Fruit fly (Drosophila melanogaster) whole organism, embryonic: ENCODE data around the gene CG9886.

ENCODE experiments used
- Blimp-1 ChIP-seq: fragments of 200-800 bp; sonication (Bioruptor generic); optimal IDR thresholded peaks from 3 replicates; lab custom pipeline; 2018; ENCODE audit warnings: missing biosample characterization, missing genetic modification characterization, mild to moderate bottlenecking, moderate library complexity, missing genetic modification reagents
- BtbVII ChIP-seq: fragments of 200-800 bp; sonication (Bioruptor generic); optimal IDR thresholded peaks from 3 replicates; lab custom pipeline; 2017; ENCODE audit warnings: missing biosample characterization, mild to moderate bottlenecking, missing genetic modification characterization
- CG16813 ChIP-seq: fragments of 200-800 bp; sonication (Bioruptor generic); IDR thresholded peaks from 3 replicates; pipeline ENCODE4 v1.3.6; 2022; ENCODE audit warnings: missing biosample characterization, missing genetic modification characterization; ENCODE audit not compliant: partially characterized antibody
- CG43689 ChIP-seq: fragments of 200-800 bp; sonication (Bioruptor generic); IDR thresholded peaks from 2 replicates; pipeline ENCODE4 v1.3.6; 2022; ENCODE audit warnings: missing biosample characterization, missing genetic modification characterization
- CG4730 ChIP-seq: fragments of 200-800 bp; sonication (Bioruptor generic); IDR thresholded peaks from 2 replicates; pipeline ENCODE4 v1.3.6; 2022; ENCODE audit warnings: missing biosample characterization, missing genetic modification characterization
- Side ChIP-seq: fragments of 200-800 bp; sonication (Bioruptor generic); optimal IDR thresholded peaks from 2 replicates; lab custom pipeline; 2016; ENCODE audit warnings: missing biosample characterization, missing genetic modification characterization
- maf-S ChIP-seq: fragments of 200-800 bp; sonication (Bioruptor generic); optimal IDR thresholded peaks from 2 replicates; lab custom pipeline; 2016; ENCODE audit warnings: missing biosample characterization, missing genetic modification characterization
- nau ChIP-seq: fragments of 200-800 bp; sonication (Bioruptor generic); optimal IDR thresholded peaks from 3 replicates; lab custom pipeline; 2017; ENCODE audit warnings: missing biosample characterization, mild to moderate bottlenecking, missing genetic modification characterization, missing genetic modification reagents
- p53 ChIP-seq: fragments of 200-800 bp; sonication (Bioruptor generic); optimal IDR thresholded peaks from 2 replicates; lab custom pipeline; 2016; ENCODE audit warnings: missing biosample characterization, missing genetic modification characterization
- pan ChIP-seq, 4 experiments: fragments of >200 bp in 3 of 4; fragments of 200-800 bp in 1 of 4; sonication (Bioruptor generic) in 1 of 4; optimal IDR thresholded peaks in 3 of 4; IDR thresholded peaks in 1 of 4; 2 replicates each; pipeline versions ENCODE4 v1.3.6 to Lab custom; 2017 to 2022; ENCODE audit warnings: missing biosample characterization in 2 of 4, missing genetic modification characterization in 2 of 4, mixed read lengths in 1 of 4
- sens-2 ChIP-seq: fragments of 200-800 bp; sonication (Bioruptor generic); IDR thresholded peaks from 2 replicates; pipeline ENCODE4 v1.3.6; 2022; ENCODE audit warnings: missing biosample characterization, missing genetic modification characterization
- shn ChIP-seq: fragments of 200-800 bp; sonication (Bioruptor generic); optimal IDR thresholded peaks from 3 replicates; lab custom pipeline; 2016; ENCODE audit warnings: missing biosample characterization, missing genetic modification characterization

dm6 chr2L:2434222-2434621 is 13.6 kb downstream of the CG9886 start:
- TF ChIP-seq p53 (GFP tag; lab: Kevin White, UChicago) (no peak), shn (GFP tag; lab: Kevin White, UChicago) (no peak), CG16813 (GFP tag; lab: Robert Waterston, UW) (no peak), nau (GFP tag; lab: Kevin White, UChicago) (no peak), Blimp-1 (GFP tag; lab: Kevin White, UChicago) (no peak), CG4730 (GFP tag; lab: Robert Waterston, UW) (no peak), BtbVII (GFP tag; lab: Kevin White, UChicago) (no peak), CG43689 (GFP tag; lab: Robert Waterston, UW) (no peak), sens-2 (GFP tag; lab: Robert Waterston, UW) (no peak), Side (no peak), pan (optimal IDR thresholded peaks at IDR 0.05; lab: Kevin White, UChicago) (no peak), pan (GFP tag; optimal IDR thresholded peaks at IDR 0.05 in 1 of 2, IDR thresholded peaks at IDR 0.05 in 1 of 2) (no peak), maf-S (GFP tag; lab: Kevin White, UChicago) (no peak)
